Fruit fly (Drosophila melanogaster) whole organism, wandering third instar larva: ENCODE measurements around the gene PGAP2.

Source experiments
- Abd-B ChIP-seq: fragments of >200 bp; optimal IDR thresholded peaks from 2 replicates; lab custom pipeline; 2017; ENCODE audit warnings: missing biosample characterization, missing genetic modification characterization
- CG9705 ChIP-seq: fragments of 200-800 bp; sonication (Bioruptor generic); optimal IDR thresholded peaks from 2 replicates; lab custom pipeline; 2018; ENCODE audit warnings: missing biosample characterization, mild to moderate bottlenecking, missing genetic modification characterization
- CrebA ChIP-seq: fragments of 200-800 bp; sonication (Bioruptor generic); optimal IDR thresholded peaks from 2 replicates; lab custom pipeline; 2016; ENCODE audit warnings: missing biosample characterization, mild to moderate bottlenecking, missing genetic modification characterization, borderline replicate concordance
- Dfd ChIP-seq: fragments of >200 bp; optimal IDR thresholded peaks from 2 replicates; lab custom pipeline; 2017; ENCODE audit warnings: missing biosample characterization, missing genetic modification characterization
- Dif ChIP-seq: fragments of 200-275, 200-300 bp; sonication (Bioruptor generic); optimal IDR thresholded peaks from 2 replicates; lab custom pipeline; 2018; ENCODE audit warnings: missing biosample characterization, missing genetic modification characterization; ENCODE audit not compliant: partially characterized antibody
- GATAd ChIP-seq: sonication (Bioruptor generic); optimal IDR thresholded peaks from 2 replicates; lab custom pipeline; 2016; ENCODE audit warnings: missing biosample characterization, missing genetic modification characterization
- HLH106 ChIP-seq: fragments of 200-800 bp; optimal IDR thresholded peaks from 3 replicates; lab custom pipeline; 2019; ENCODE audit warnings: missing biosample characterization, mild to moderate bottlenecking, missing genetic modification characterization, moderate library complexity
- Hr83 ChIP-seq: fragments of 200-300 bp; sonication (Bioruptor generic); optimal IDR thresholded peaks from 2 replicates; lab custom pipeline; 2016; ENCODE audit warnings: missing biosample characterization, mild to moderate bottlenecking, missing genetic modification characterization, moderate library complexity; ENCODE audit not compliant: poor library complexity, severe bottlenecking
- Jra ChIP-seq: sonication (Bioruptor generic); optimal IDR thresholded peaks from 2 replicates; lab custom pipeline; 2016; ENCODE audit warnings: missing biosample characterization, missing genetic modification characterization
- Mio ChIP-seq: sonication (Bioruptor generic); optimal IDR thresholded peaks from 2 replicates; lab custom pipeline; 2016; ENCODE audit warnings: missing biosample characterization, missing genetic modification characterization
- Myc ChIP-seq: fragments of >200 bp; optimal IDR thresholded peaks from 2 replicates; lab custom pipeline; 2017
- N ChIP-seq: fragments of >200 bp; optimal IDR thresholded peaks from 2 replicates; lab custom pipeline; 2018; ENCODE audit warnings: missing biosample characterization, missing external identifiers, missing genetic modification characterization
- OdsH ChIP-seq: fragments of 200-800 bp; sonication (Bioruptor generic); optimal IDR thresholded peaks from 2 replicates; lab custom pipeline; 2016; ENCODE audit warnings: missing biosample characterization, mild to moderate bottlenecking, missing genetic modification characterization
- Rel ChIP-seq, 2 experiments: fragments of 200-800 bp; sonication (Bioruptor generic) in 1 of 2; optimal IDR thresholded peaks; 2 replicates in 1 of 2; 3 replicates in 1 of 2; lab custom pipeline; 2016 to 2019; ENCODE audit warnings: mild to moderate bottlenecking in 2 of 2, missing biosample characterization in 2 of 2, missing genetic modification characterization in 2 of 2, moderate library complexity in 1 of 2
- Sp1 ChIP-seq: fragments of 200-800 bp; sonication (Bioruptor generic); optimal IDR thresholded peaks from 3 replicates; lab custom pipeline; 2019; ENCODE audit warnings: missing biosample characterization, mild to moderate bottlenecking, missing genetic modification characterization, moderate library complexity
- Vsx2 ChIP-seq: fragments of 200-300, 225-300 bp; sonication (Bioruptor generic); optimal IDR thresholded peaks from 2 replicates; lab custom pipeline; 2018; ENCODE audit warnings: missing biosample characterization, missing genetic modification characterization; ENCODE audit not compliant: partially characterized antibody
- br ChIP-seq: fragments of 200-800 bp; sonication (Bioruptor generic); optimal IDR thresholded peaks from 2 replicates; lab custom pipeline; 2016; ENCODE audit warnings: missing biosample characterization, missing genetic modification characterization
- brk ChIP-seq: fragments of 200-800 bp; sonication (Bioruptor generic); optimal IDR thresholded peaks from 2 replicates; lab custom pipeline; 2016; ENCODE audit warnings: missing biosample characterization, mild to moderate bottlenecking, missing genetic modification characterization
- dsf ChIP-seq: sonication (Bioruptor generic); optimal IDR thresholded peaks from 2 replicates; lab custom pipeline; 2016; ENCODE audit warnings: missing biosample characterization, missing genetic modification characterization, borderline replicate concordance
- ey ChIP-seq: fragments of 200-800 bp; sonication (Bioruptor generic); optimal IDR thresholded peaks from 2 replicates; lab custom pipeline; 2016; ENCODE audit warnings: missing biosample characterization, missing genetic modification characterization
- foxo ChIP-seq, 2 experiments: fragments of 200-800 bp; sonication (Bioruptor generic); optimal IDR thresholded peaks; 2 replicates in 1 of 2; 3 replicates in 1 of 2; lab custom pipeline; 2016 to 2017; ENCODE audit warnings: missing biosample characterization in 2 of 2, missing genetic modification characterization in 2 of 2
- h ChIP-seq: fragments of 200-800 bp; sonication (Bioruptor generic); optimal IDR thresholded peaks from 3 replicates; lab custom pipeline; 2016; ENCODE audit warnings: missing biosample characterization, mild to moderate bottlenecking, missing genetic modification characterization
- lola ChIP-seq: fragments of >200 bp; optimal IDR thresholded peaks from 2 replicates; lab custom pipeline; 2017; ENCODE audit warnings: missing biosample characterization, missing genetic modification characterization
- pan ChIP-seq: fragments of >200 bp; optimal IDR thresholded peaks from 2 replicates; lab custom pipeline; 2017
- psq ChIP-seq: fragments of 200-800 bp; sonication (Bioruptor generic); optimal IDR thresholded peaks from 3 replicates; lab custom pipeline; 2017; ENCODE audit warnings: missing biosample characterization, mild to moderate bottlenecking, missing genetic modification characterization, moderate library complexity
- rgr ChIP-seq: fragments of 200-800 bp; sonication (Bioruptor generic); optimal IDR thresholded peaks from 3 replicates; lab custom pipeline; 2016; ENCODE audit warnings: missing biosample characterization, mild to moderate bottlenecking, missing genetic modification characterization
- sage ChIP-seq: fragments of 200-800 bp; sonication (Bioruptor generic); optimal IDR thresholded peaks from 2 replicates; lab custom pipeline; 2016; ENCODE audit warnings: missing biosample characterization, mild to moderate bottlenecking, missing genetic modification characterization
- sv ChIP-seq: fragments of 200-800 bp; sonication (Bioruptor generic); optimal IDR thresholded peaks from 3 replicates; lab custom pipeline; 2016; ENCODE audit warnings: missing biosample characterization, missing genetic modification characterization
- usp ChIP-seq: fragments of >200 bp; optimal IDR thresholded peaks from 2 replicates; lab custom pipeline; 2017; ENCODE audit warnings: missing biosample characterization, missing genetic modification characterization
- woc ChIP-seq: sonication (Bioruptor generic); optimal IDR thresholded peaks from 2 replicates; lab custom pipeline; 2016; ENCODE audit warnings: missing biosample characterization, mild to moderate bottlenecking, missing genetic modification characterization

The PGAP2 gene

DNA sequence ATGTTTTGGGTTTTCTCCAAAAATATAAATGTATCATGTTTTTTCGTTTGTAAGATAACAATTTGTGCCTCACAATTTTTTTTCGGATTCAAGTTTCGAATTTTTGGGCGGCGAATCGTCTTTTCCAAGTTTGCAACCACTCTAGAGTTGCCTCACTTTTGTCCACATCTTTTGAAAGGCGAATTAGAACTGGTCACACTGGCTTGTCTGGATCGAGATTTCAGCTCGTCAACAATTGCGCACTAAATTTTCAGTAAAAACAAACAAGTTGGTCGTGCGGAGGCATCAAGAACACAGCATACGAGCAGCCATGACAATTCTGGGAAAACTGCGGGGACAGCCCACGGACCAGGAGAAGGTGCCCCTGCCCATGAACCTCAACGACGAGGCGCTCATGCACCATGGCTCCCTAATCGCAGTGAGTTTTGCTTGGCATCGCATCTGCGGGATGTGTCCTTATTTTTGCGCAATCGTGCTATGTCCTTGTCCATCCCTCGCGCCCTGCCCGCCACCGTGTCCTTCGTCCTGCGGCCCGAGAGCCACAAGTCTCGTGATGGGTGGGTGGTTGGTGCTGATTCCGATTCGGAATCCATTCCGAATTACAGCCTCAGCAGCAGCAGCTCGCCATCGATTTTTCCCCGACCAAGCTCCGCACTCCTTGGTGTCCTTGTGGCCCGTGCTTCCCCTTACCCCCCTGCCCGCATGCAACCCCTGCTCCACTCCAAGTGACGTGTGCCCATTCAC lies 2.1 kb upstream of the PGAP2 start, which contains the start of gene CG3662:
CG3662 (plus strand) TSS at position 48 of the 744 bp plus-strand sequence.
- TF ChIP-seq Rel (GFP tag; optimal IDR thresholded peaks at IDR 0.05; lab: Kevin White, UChicago) = no peak
- peak; percentile 71 for TF ChIP-seq Rel (tag; optimal IDR thresholded peaks at IDR 0.05; lab: Kevin White, UChicago)
- TF ChIP-seq GATAd (GFP tag; lab: Kevin White, UChicago) = no peak
- no peak for TF ChIP-seq sv
- TF ChIP-seq HLH106 (tag; lab: Kevin White, UChicago) = no peak
- no peak for TF ChIP-seq psq (GFP tag; lab: Kevin White, UChicago)
- TF ChIP-seq Mio (GFP tag; lab: Kevin White, UChicago) = no peak
- no peak for TF ChIP-seq Dif (GFP tag; lab: Kevin White, UChicago)
- TF ChIP-seq Dfd = no peak
- TF ChIP-seq Hr83 (GFP tag; lab: Kevin White, UChicago) = no peak
- TF ChIP-seq rgr (GFP tag; lab: Kevin White, UChicago) = peak; percentile 22

DNA sequence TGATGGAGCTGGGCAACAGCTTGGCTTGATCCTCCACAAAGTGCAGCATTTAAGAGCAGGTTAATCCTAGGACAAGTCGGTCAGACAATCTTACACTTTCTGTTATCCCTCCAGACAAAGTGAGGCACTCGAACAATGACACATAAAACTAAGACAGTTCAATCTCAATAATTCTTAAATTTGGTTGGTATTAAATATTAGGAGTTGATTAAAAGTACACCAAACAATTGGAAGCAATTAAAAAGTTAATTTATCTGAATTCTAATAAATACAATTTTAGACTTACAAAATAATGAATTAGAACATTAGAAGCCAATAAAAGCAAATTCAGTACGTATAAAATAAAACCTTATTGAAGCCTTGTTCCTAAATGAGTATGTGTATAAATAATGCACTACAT lies 1.5 kb downstream of the PGAP2 start, which contains the start of gene CG15880:
CG15880 (minus strand) TSS at position 101 of the 400 bp plus-strand sequence.
- TF ChIP-seq h (GFP tag; lab: Kevin White, UChicago) (no peak), OdsH (GFP tag; lab: Kevin White, UChicago) (no peak), foxo (GFP tag; optimal IDR thresholded peaks at IDR 0.05; lab: Kevin White, UChicago) (no peak), lola (GFP tag; lab: Kevin White, UChicago) (no peak), woc (GFP tag; lab: Kevin White, UChicago) (no peak)

DNA sequence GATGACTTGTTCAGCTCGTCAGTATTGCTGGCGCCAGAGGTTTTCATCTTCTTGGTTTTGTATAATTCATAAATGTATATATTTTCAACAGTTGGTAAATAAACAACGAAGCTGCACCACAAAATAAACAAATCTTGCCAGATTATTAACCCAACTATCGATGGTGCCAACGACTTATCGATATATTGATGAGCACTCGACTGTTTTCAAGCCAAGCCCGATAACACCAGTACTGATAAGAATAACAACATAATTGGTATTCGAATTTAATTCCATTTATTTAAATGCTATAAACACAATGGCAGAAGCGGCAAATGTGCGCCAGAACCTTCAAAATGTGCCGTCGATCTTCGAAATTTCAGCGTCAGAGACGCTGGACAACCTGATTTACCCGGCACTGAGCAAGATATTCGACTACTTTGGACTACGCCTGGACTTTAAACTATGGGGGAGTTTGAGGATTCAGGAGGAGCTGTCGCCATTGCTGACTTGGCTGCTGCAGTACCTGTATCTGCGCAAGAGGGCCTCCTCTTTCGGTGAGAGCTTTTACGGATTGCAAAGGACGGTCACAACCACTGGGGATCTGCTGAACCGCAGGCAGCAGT lies 3.4 kb downstream of the PGAP2 start, which contains the start of the genes Saf6 and Pex12:
Saf6 (minus strand) TSS at position 166 of the 605 bp plus-strand sequence.
Pex12 (plus strand) TSS at position 209 of the 605 bp plus-strand sequence.
- TF ChIP-seq dsf (GFP tag; lab: Kevin White, UChicago) (no peak), Myc (lab: Kevin White, UChicago) (peak; percentile 73)

DNA sequence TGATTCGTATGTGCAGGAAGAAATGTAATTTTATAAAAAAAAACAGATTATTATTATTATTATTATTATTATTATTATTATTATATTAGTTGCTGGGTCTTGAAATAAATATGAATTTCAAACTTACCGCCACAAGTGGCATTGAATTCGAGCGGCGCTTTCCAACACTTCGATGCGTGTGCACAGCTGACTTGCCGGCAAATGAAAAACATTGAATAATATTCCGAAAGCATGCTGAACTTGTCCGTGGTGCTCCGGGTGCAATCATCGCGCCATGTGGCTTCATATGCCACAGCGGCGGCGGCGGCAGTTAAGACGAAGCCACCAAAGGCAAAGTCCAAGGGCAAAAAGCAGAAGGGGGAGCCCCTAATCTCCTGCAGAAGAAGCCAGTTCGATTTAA lies 7.9 kb downstream of the PGAP2 start, which contains the start of gene Dbp21E2:
Dbp21E2 (plus strand) TSS at position 180 of the 400 bp plus-strand sequence.
- TF ChIP-seq pan (lab: Kevin White, UChicago) (no peak), Abd-B (GFP tag; lab: Kevin White, UChicago) (no peak), br (GFP tag; lab: Kevin White, UChicago) (no peak), CrebA (GFP tag; lab: Kevin White, UChicago) (no peak), Rel (GFP tag; optimal IDR thresholded peaks at IDR 0.05; lab: Kevin White, UChicago) (no peak), Rel (tag; optimal IDR thresholded peaks at IDR 0.05; lab: Kevin White, UChicago) (peak; percentile 9), Mio (GFP tag; lab: Kevin White, UChicago) (no peak), sage (GFP tag; lab: Kevin White, UChicago) (no peak)
- TF ChIP-seq, all 38 proteins: peak for 1

DNA sequence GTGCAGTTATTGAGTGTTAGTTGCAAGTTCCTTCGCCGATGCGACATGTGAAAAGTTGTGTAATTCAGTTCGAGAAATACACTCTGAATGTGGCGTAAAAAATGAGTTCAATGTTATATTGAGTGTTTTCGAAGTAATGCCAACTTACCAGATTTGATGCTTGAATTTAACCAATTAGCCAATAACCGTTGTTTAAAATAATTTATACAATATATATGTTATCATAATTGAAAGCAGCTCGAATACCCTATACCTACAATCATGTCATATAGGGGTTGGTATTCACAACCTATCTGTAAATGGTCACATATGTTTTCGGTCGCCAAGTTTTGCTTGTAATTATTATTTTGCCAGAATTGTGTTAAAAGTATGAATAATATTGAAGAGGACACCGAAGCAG lies 9.0 kb downstream of the PGAP2 start, which contains the start of gene Nnf1b:
Nnf1b (plus strand) TSS at position 301 of the 400 bp plus-strand sequence.
- TF ChIP-seq Rel (GFP tag; optimal IDR thresholded peaks at IDR 0.05; lab: Kevin White, UChicago) = no peak
- no peak for TF ChIP-seq Rel (tag; optimal IDR thresholded peaks at IDR 0.05; lab: Kevin White, UChicago)
- TF ChIP-seq woc (GFP tag; lab: Kevin White, UChicago) = no peak
- TF ChIP-seq pan (lab: Kevin White, UChicago) = no peak
- TF ChIP-seq h (GFP tag; lab: Kevin White, UChicago) = no peak
- no peak for TF ChIP-seq N
- no peak for TF ChIP-seq lola (GFP tag; lab: Kevin White, UChicago)
- no peak for TF ChIP-seq Jra
- TF ChIP-seq ey (GFP tag; lab: Kevin White, UChicago) = no peak
- TF ChIP-seq Sp1 (GFP tag; lab: Kevin White, UChicago) = no peak
- no peak for TF ChIP-seq br (GFP tag; lab: Kevin White, UChicago)
- no peak for TF ChIP-seq sv
- no peak for TF ChIP-seq OdsH (GFP tag; lab: Kevin White, UChicago)
- no peak for TF ChIP-seq Abd-B (GFP tag; lab: Kevin White, UChicago)
- no peak for TF ChIP-seq GATAd (GFP tag; lab: Kevin White, UChicago)
- TF ChIP-seq Dif (GFP tag; lab: Kevin White, UChicago) = no peak
- no peak for TF ChIP-seq brk (GFP tag; lab: Kevin White, UChicago)
- no peak for TF ChIP-seq CG9705
- TF ChIP-seq Vsx2 (GFP tag; lab: Kevin White, UChicago) = no peak
- TF ChIP-seq rgr (GFP tag; lab: Kevin White, UChicago) = no peak
- TF ChIP-seq usp (GFP tag; lab: Kevin White, UChicago) = no peak
